Worm (Caenorhabditis elegans): Measurements from ENCODE around the gene nlp-24.

ce11 chrV:11631128-11631527, 15.0 kb downstream of the nlp-24 start:
- TF ChIP-seq ztf-18 (tag; optimal IDR thresholded peaks at IDR 0.05) (no peak), unc-62 (GFP tag; optimal IDR thresholded peaks at IDR 0.05) (no peak), ama-1 (optimal IDR thresholded peaks at IDR 0.05) (no peak), ama-1 (GFP tag; optimal IDR thresholded peaks at IDR 0.05) (no peak), mes-4 (tag; optimal IDR thresholded peaks at IDR 0.05) (no peak), nhr-179 (tag; optimal IDR thresholded peaks at IDR 0.05) (no peak), snpc-4 (GFP tag; optimal IDR thresholded peaks at IDR 0.05) (no peak), snpc-4 (tag; optimal IDR thresholded peaks at IDR 0.05) (no peak), F57C9.4 (tag; optimal IDR thresholded peaks at IDR 0.05) (no peak), nfya-1 (tag; optimal IDR thresholded peaks at IDR 0.05; ENCODE audit: borderline replicate concordance, insufficient read depth) (no peak), chd-7 (tag; optimal IDR thresholded peaks at IDR 0.05) (no peak)
